Fruit fly (Drosophila melanogaster) whole organism, embryonic: ENCODE data around the gene Ufl1.

ENCODE experiments used
- Ada2b ChIP-seq: fragments of 200-800 bp; sonication (Bioruptor generic); IDR thresholded peaks from 2 replicates; pipeline ENCODE4 v1.3.6; 2022; ENCODE audit warnings: missing biosample characterization, missing genetic modification characterization
- Bdp1 ChIP-seq: fragments of 200-800 bp; sonication (Bioruptor generic); optimal IDR thresholded peaks from 3 replicates; lab custom pipeline; 2016; ENCODE audit warnings: missing biosample characterization, missing genetic modification characterization
- CG10321 ChIP-seq: fragments of 200-800 bp; sonication (Bioruptor generic); IDR thresholded peaks from 2 replicates; pipeline ENCODE4 v1.3.6; 2022; ENCODE audit warnings: missing biosample characterization, missing genetic modification characterization
- CG10431 ChIP-seq: fragments of 200-800 bp; sonication (Bioruptor generic); optimal IDR thresholded peaks from 3 replicates; lab custom pipeline; 2018; ENCODE audit warnings: missing biosample characterization, mild to moderate bottlenecking, missing genetic modification characterization
- CG12391 ChIP-seq: fragments of 200-800 bp; sonication (Bioruptor generic); optimal IDR thresholded peaks from 3 replicates; lab custom pipeline; 2018; ENCODE audit warnings: missing biosample characterization, mild to moderate bottlenecking, missing genetic modification characterization, moderate library complexity
- CG12769 ChIP-seq: fragments of 200-800 bp; sonication (Bioruptor generic); optimal IDR thresholded peaks from 2 replicates; lab custom pipeline; 2019; ENCODE audit warnings: missing biosample characterization, mild to moderate bottlenecking, missing genetic modification characterization, moderate library complexity
- CG13624 ChIP-seq: fragments of 200-800 bp; sonication (Bioruptor generic); optimal IDR thresholded peaks from 2 replicates; lab custom pipeline; 2016; ENCODE audit warnings: missing biosample characterization, missing genetic modification characterization
- CG14014 ChIP-seq: fragments of 200-800 bp; sonication (Bioruptor generic); IDR thresholded peaks from 2 replicates; pipeline ENCODE4 v1.3.6; 2022; ENCODE audit warnings: missing biosample characterization, missing genetic modification characterization
- CG14710 ChIP-seq: fragments of 200-800 bp; sonication (Bioruptor generic); optimal IDR thresholded peaks from 3 replicates; lab custom pipeline; 2019; ENCODE audit warnings: missing biosample characterization, mild to moderate bottlenecking, missing genetic modification characterization, moderate library complexity
- CG1603 ChIP-seq: fragments of 200-800 bp; sonication (Bioruptor generic); optimal IDR thresholded peaks from 2 replicates; lab custom pipeline; 2019; ENCODE audit warnings: missing biosample characterization, mild to moderate bottlenecking, missing genetic modification characterization, moderate library complexity
- CG18476 ChIP-seq: fragments of 200-800 bp; sonication (Bioruptor generic); optimal IDR thresholded peaks from 2 replicates; lab custom pipeline; 2016; ENCODE audit warnings: missing biosample characterization, mild to moderate bottlenecking, missing genetic modification characterization
- CG2712 ChIP-seq: fragments of 200-800 bp; optimal IDR thresholded peaks from 3 replicates; lab custom pipeline; 2019; ENCODE audit warnings: missing biosample characterization, mild to moderate bottlenecking, missing genetic modification characterization, moderate library complexity
- CG3838 ChIP-seq: fragments of 200-800 bp; sonication (Bioruptor generic); optimal IDR thresholded peaks from 3 replicates; lab custom pipeline; 2016; ENCODE audit warnings: missing biosample characterization, missing genetic modification characterization
- CG4282 ChIP-seq: fragments of 200-800 bp; sonication (Bioruptor generic); optimal IDR thresholded peaks from 2 replicates; lab custom pipeline; 2016; ENCODE audit warnings: missing biosample characterization, missing genetic modification characterization
- CG4404 ChIP-seq: fragments of 200-800 bp; sonication (Bioruptor generic); IDR thresholded peaks from 2 replicates; pipeline ENCODE4 v1.3.6; 2022; ENCODE audit warnings: missing biosample characterization, missing genetic modification characterization
- CG4820 ChIP-seq: fragments of 200-800 bp; sonication (Bioruptor generic); optimal IDR thresholded peaks from 3 replicates; lab custom pipeline; 2016; ENCODE audit warnings: missing biosample characterization, missing genetic modification characterization
- CG6175 ChIP-seq: fragments of 200-800 bp; sonication (Bioruptor generic); IDR thresholded peaks from 3 replicates; pipeline ENCODE4 v1.3.6; 2022; ENCODE audit warnings: missing biosample characterization, missing genetic modification characterization
- CG8290 ChIP-seq, 3 experiments: fragments of 200-800 bp; sonication (Bioruptor generic); optimal IDR thresholded peaks; 2 replicates each; lab custom pipeline; 2016 to 2019; ENCODE audit warnings: missing biosample characterization in 3 of 3, missing genetic modification characterization in 3 of 3, mild to moderate bottlenecking in 2 of 3, moderate library complexity in 1 of 3
- CTCF ChIP-seq: fragments of 200-800 bp; sonication (Bioruptor generic); optimal IDR thresholded peaks from 2 replicates; lab custom pipeline; 2017; ENCODE audit warnings: missing biosample characterization, mild to moderate bottlenecking, missing genetic modification characterization, moderate library complexity
- CoRest ChIP-seq: fragments of 200-800 bp; sonication (Bioruptor generic); optimal IDR thresholded peaks from 3 replicates; lab custom pipeline; 2018; ENCODE audit warnings: missing biosample characterization, mild to moderate bottlenecking, missing genetic modification characterization, moderate library complexity
- Ets97D ChIP-seq: fragments of 200-800 bp; sonication (Bioruptor generic); optimal IDR thresholded peaks from 3 replicates; lab custom pipeline; 2016; ENCODE audit warnings: missing biosample characterization, missing genetic modification characterization
- HmgD ChIP-seq: fragments of 200-800 bp; sonication (Bioruptor generic); optimal IDR thresholded peaks from 3 replicates; lab custom pipeline; 2016; ENCODE audit warnings: missing biosample characterization, missing genetic modification characterization
- Hr78 ChIP-seq, 2 experiments: fragments of 200-800 bp in 1 of 2; fragments of >200 bp in 1 of 2; sonication (Bioruptor generic) in 1 of 2; optimal IDR thresholded peaks; 2 replicates each; lab custom pipeline; 2017 to 2019; ENCODE audit warnings: missing biosample characterization in 2 of 2, missing genetic modification characterization in 2 of 2, mild to moderate bottlenecking in 1 of 2, moderate library complexity in 1 of 2
- Hsf ChIP-seq: fragments of 200-800 bp; sonication (Bioruptor generic); optimal IDR thresholded peaks from 3 replicates; lab custom pipeline; 2016; ENCODE audit warnings: missing biosample characterization, missing genetic modification characterization
- MBD-R2 ChIP-seq: fragments of 200-800 bp; sonication (Bioruptor generic); IDR thresholded peaks from 2 replicates; pipeline ENCODE4 v1.3.6; 2022; ENCODE audit warnings: missing biosample characterization, missing genetic modification characterization
- Med ChIP-seq: fragments of 200-800 bp; sonication (Bioruptor generic); peaks from one replicate; lab custom pipeline; 2016; ENCODE audit warnings: missing biosample characterization, missing genetic modification characterization, mild to moderate bottlenecking, inconsistent platforms, moderate library complexity
- NK7.1 ChIP-seq: fragments of 200-800 bp; sonication (Bioruptor generic); optimal IDR thresholded peaks from 3 replicates; lab custom pipeline; 2016; ENCODE audit warnings: missing biosample characterization, missing genetic modification characterization
- Nf-YC ChIP-seq: fragments of 200-800 bp; optimal IDR thresholded peaks from 3 replicates; lab custom pipeline; 2019; ENCODE audit warnings: missing biosample characterization, mild to moderate bottlenecking, missing genetic modification characterization, moderate library complexity
- Rfx ChIP-seq: fragments of 200-800 bp; sonication (Bioruptor generic); IDR thresholded peaks from 2 replicates; pipeline ENCODE4 v1.3.6; 2022; ENCODE audit warnings: missing biosample characterization, missing genetic modification characterization
- Sin3A ChIP-seq: fragments of >200 bp; optimal IDR thresholded peaks from 2 replicates; lab custom pipeline; 2018
- Sry-δ ChIP-seq: fragments of 200-800 bp; sonication (Bioruptor generic); optimal IDR thresholded peaks from 2 replicates; lab custom pipeline; 2016; ENCODE audit warnings: missing biosample characterization, missing genetic modification characterization
- aop ChIP-seq: fragments of 200-800 bp; sonication (Bioruptor generic); IDR thresholded peaks from 2 replicates; pipeline ENCODE4 v1.3.6; 2022; ENCODE audit warnings: missing biosample characterization, missing genetic modification characterization
- ash1 ChIP-seq: fragments of 200-800 bp; sonication (Bioruptor generic); optimal IDR thresholded peaks from 2 replicates; lab custom pipeline; 2018; ENCODE audit warnings: missing biosample characterization, mild to moderate bottlenecking, missing genetic modification characterization
- ewg ChIP-seq: fragments of 200-800 bp; sonication (Bioruptor generic); optimal IDR thresholded peaks from 3 replicates; lab custom pipeline; 2017; ENCODE audit warnings: mild to moderate bottlenecking, missing biosample characterization, missing genetic modification reagents, missing genetic modification characterization
- fd3F ChIP-seq: fragments of 200-800 bp; sonication (Bioruptor generic); optimal IDR thresholded peaks from 2 replicates; lab custom pipeline; 2018; ENCODE audit warnings: missing biosample characterization, mild to moderate bottlenecking, missing genetic modification characterization, moderate library complexity
- gfzf ChIP-seq: fragments of 200-800 bp; sonication (Bioruptor generic); optimal IDR thresholded peaks from 2 replicates; lab custom pipeline; 2016; ENCODE audit warnings: missing biosample characterization, mild to moderate bottlenecking, missing genetic modification characterization, moderate library complexity
- lab ChIP-seq: fragments of 200-800 bp; sonication (Bioruptor generic); optimal IDR thresholded peaks from 3 replicates; lab custom pipeline; 2017; ENCODE audit warnings: missing biosample characterization, missing genetic modification characterization, mild to moderate bottlenecking, moderate library complexity, missing genetic modification reagents
- lola ChIP-seq, 3 experiments: fragments of >200 bp in 2 of 3; fragments of 200-800 bp in 1 of 3; sonication (Bioruptor generic) in 1 of 3; optimal IDR thresholded peaks; 2 replicates each; lab custom pipeline; 2017 to 2019; ENCODE audit warnings: missing biosample characterization in 3 of 3, missing genetic modification characterization in 3 of 3, mild to moderate bottlenecking in 1 of 3, moderate library complexity in 1 of 3
- nau ChIP-seq: fragments of 200-800 bp; sonication (Bioruptor generic); optimal IDR thresholded peaks from 3 replicates; lab custom pipeline; 2017; ENCODE audit warnings: missing biosample characterization, mild to moderate bottlenecking, missing genetic modification characterization, missing genetic modification reagents
- nmo ChIP-seq: fragments of 200-800 bp; sonication (Bioruptor generic); optimal IDR thresholded peaks from 2 replicates; lab custom pipeline; 2018; ENCODE audit warnings: missing biosample characterization, mild to moderate bottlenecking, missing genetic modification characterization, moderate library complexity
- nom ChIP-seq: fragments of 200-800 bp; sonication (Bioruptor generic); optimal IDR thresholded peaks from 2 replicates; lab custom pipeline; 2017; ENCODE audit warnings: missing biosample characterization, missing genetic modification characterization, mild to moderate bottlenecking, moderate library complexity, missing genetic modification reagents
- onecut ChIP-seq: fragments of 200-800 bp; sonication (Bioruptor generic); IDR thresholded peaks from 2 replicates; pipeline ENCODE4 v1.3.6; 2022; ENCODE audit warnings: missing biosample characterization, missing genetic modification characterization
- peb ChIP-seq: fragments of 200-800 bp; sonication (Bioruptor generic); IDR thresholded peaks from 2 replicates; pipeline ENCODE4 v1.3.6; 2022; ENCODE audit warnings: missing biosample characterization, missing genetic modification characterization
- ro ChIP-seq: fragments of 200-800 bp; sonication (Bioruptor generic); IDR thresholded peaks from 2 replicates; pipeline ENCODE4 v1.3.6; 2022; ENCODE audit warnings: missing biosample characterization, missing genetic modification characterization
- schlank ChIP-seq: fragments of 200-800 bp; sonication (Bioruptor generic); optimal IDR thresholded peaks from 2 replicates; lab custom pipeline; 2018; ENCODE audit warnings: missing biosample characterization, mild to moderate bottlenecking, missing genetic modification characterization
- stwl ChIP-seq: fragments of 200-800 bp; sonication (Bioruptor generic); optimal IDR thresholded peaks from 3 replicates; lab custom pipeline; 2018; ENCODE audit warnings: missing biosample characterization, mild to moderate bottlenecking, missing genetic modification characterization, moderate library complexity
- trh ChIP-seq: fragments of 200-800 bp; sonication (Bioruptor generic); optimal IDR thresholded peaks from 2 replicates; lab custom pipeline; 2016; ENCODE audit warnings: missing biosample characterization, missing genetic modification characterization
- wek ChIP-seq: fragments of 200-800 bp; sonication (Bioruptor generic); optimal IDR thresholded peaks from 3 replicates; lab custom pipeline; 2018; ENCODE audit warnings: missing biosample characterization, mild to moderate bottlenecking, missing genetic modification characterization, moderate library complexity
- zen ChIP-seq: fragments of 200-800 bp; sonication (Bioruptor generic); optimal IDR thresholded peaks from 3 replicates; lab custom pipeline; 2018; ENCODE audit warnings: missing biosample characterization, mild to moderate bottlenecking, missing genetic modification characterization, moderate library complexity

Ufl1 gene

DNA sequence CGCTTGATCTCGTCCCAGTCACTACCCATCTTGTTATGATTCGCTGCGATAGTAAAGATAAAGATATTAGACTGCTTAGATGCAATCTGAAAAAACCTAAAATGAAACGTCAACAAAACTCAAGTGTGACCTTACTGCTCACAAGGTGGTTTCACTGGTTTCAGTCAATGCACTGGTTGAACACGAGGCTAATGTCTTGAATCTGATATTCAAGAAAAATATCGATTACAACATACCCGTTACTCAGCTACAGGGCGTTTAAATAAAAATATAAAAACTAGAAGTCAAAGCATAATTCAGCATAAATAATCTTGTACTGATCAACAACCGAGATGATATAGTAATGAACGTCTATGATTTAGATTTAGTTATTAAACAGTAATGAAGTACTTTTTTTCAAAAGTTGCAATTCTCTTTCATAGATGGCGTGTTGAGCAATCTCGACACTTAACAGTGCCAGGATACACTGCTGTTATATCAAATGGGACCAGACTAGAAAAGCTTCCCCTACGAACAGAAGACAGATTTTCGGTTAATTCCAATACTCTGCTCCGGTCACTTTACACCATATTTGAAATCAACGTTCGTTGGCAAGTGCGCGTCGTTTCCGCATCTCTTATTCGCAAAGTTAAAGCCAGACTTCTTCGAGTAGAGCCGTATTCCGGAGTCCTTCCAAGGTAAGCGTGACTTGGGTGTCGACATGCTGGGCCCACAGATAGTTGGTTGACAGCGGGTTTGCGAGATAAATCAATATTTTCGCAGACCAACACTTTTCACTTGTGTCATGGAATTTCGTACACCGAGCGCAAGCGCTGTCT, at the start of gene Ufl1, which contains the start of gene CG1943 (continued):
- TF ChIP-seq Sin3A (peak; percentile 88), Med (GFP tag; lab: Kevin White, UChicago) (peak; percentile 61), CG14014 (GFP tag; lab: Robert Waterston, UW) (no peak), CG6175 (GFP tag; lab: Robert Waterston, UW) (no peak), zen (tag; lab: Kevin White, UChicago) (peak; percentile 8), peb (GFP tag; lab: Robert Waterston, UW) (no peak), CG10321 (no peak), CG1603 (tag; lab: Kevin White, UChicago) (peak; percentile 35), MBD-R2 (GFP tag; lab: Robert Waterston, UW) (no peak), nom (GFP tag; lab: Kevin White, UChicago) (peak; percentile 34), gfzf (peak; percentile 95), Hr78 (GFP tag; optimal IDR thresholded peaks at IDR 0.05; lab: Kevin White, UChicago) (no peak), CG8290 (GFP tag; optimal IDR thresholded peaks at IDR 0.05; lab: Kevin White, UChicago) (no peak), CG8290 (tag; optimal IDR thresholded peaks at IDR 0.05; lab: Kevin White, UChicago) (peak in 1 of 2 experiments; percentile 24), aop (GFP tag; lab: Robert Waterston, UW) (no peak), CG18476 (GFP tag; lab: Kevin White, UChicago) (no peak), CG12391 (tag; lab: Kevin White, UChicago) (peak; percentile 25), onecut (GFP tag; lab: Robert Waterston, UW) (peak; percentile 90), ash1 (GFP tag; lab: Kevin White, UChicago) (no peak), HmgD (GFP tag; lab: Kevin White, UChicago) (peak; percentile 56), lab (GFP tag; lab: Kevin White, UChicago) (peak; percentile 7), Hsf (GFP tag; lab: Kevin White, UChicago) (peak; percentile 19), Ada2b (GFP tag; lab: Robert Waterston, UW) (no peak), CoRest (tag; lab: Kevin White, UChicago) (peak; percentile 67), CG10431 (GFP tag; lab: Kevin White, UChicago) (no peak), lola (GFP tag; optimal IDR thresholded peaks at IDR 0.05; lab: Kevin White, UChicago) (peak in 1 of 3 experiments; percentile 14), stwl (tag; lab: Kevin White, UChicago) (peak; percentile 55), nau (GFP tag; lab: Kevin White, UChicago) (peak; percentile 74), wek (peak; percentile 5), Sry-δ (GFP tag; lab: Kevin White, UChicago) (peak; percentile 81), CG14710 (tag; lab: Kevin White, UChicago) (peak; percentile 94), trh (GFP tag; lab: Kevin White, UChicago) (no peak), schlank (tag; lab: Kevin White, UChicago) (no peak), Bdp1 (peak; percentile 16), Nf-YC (peak; percentile 12), CG12769 (tag; lab: Kevin White, UChicago) (peak; percentile 19), fd3F (no peak), NK7.1 (GFP tag; lab: Kevin White, UChicago) (no peak), CG13624 (no peak), CG3838 (GFP tag; lab: Kevin White, UChicago) (no peak), CG4282 (GFP tag; lab: Kevin White, UChicago) (no peak), Rfx (GFP tag; lab: Robert Waterston, UW) (no peak), CG4820 (GFP tag; lab: Kevin White, UChicago) (no peak), ewg (GFP tag; lab: Kevin White, UChicago) (peak; percentile 74), nmo (GFP tag; lab: Kevin White, UChicago) (peak; percentile 65), ro (GFP tag; lab: Robert Waterston, UW) (no peak), Ets97D (GFP tag; lab: Kevin White, UChicago) (peak; percentile 60), CG2712 (tag; lab: Kevin White, UChicago) (peak; percentile 58), CG4404 (GFP tag; lab: Robert Waterston, UW) (no peak), CTCF (GFP tag; lab: Kevin White, UChicago) (peak; percentile 96)
